Fruit fly (Drosophila melanogaster) whole organism, prepupa: ENCODE results near the gene CG5116.

Experiments used
- Blimp-1 ChIP-seq: fragments of 200-800 bp; sonication (Bioruptor generic); optimal IDR thresholded peaks from 3 replicates; lab custom pipeline; 2017; ENCODE audit warnings: missing biosample characterization, missing genetic modification characterization, mild to moderate bottlenecking, moderate library complexity, missing genetic modification reagents
- CG10631 ChIP-seq: fragments of 200-800 bp; sonication (Bioruptor generic); optimal IDR thresholded peaks from 2 replicates; lab custom pipeline; 2016; ENCODE audit warnings: missing biosample characterization, missing genetic modification characterization
- CG10669 ChIP-seq: fragments of 200-800 bp; sonication (Bioruptor generic); optimal IDR thresholded peaks from 3 replicates; lab custom pipeline; 2018; ENCODE audit warnings: missing biosample characterization, mild to moderate bottlenecking, missing genetic modification characterization, moderate library complexity
- CG11294 ChIP-seq: fragments of 200-800 bp; sonication (Bioruptor generic); IDR thresholded peaks from 2 replicates; pipeline ENCODE4 v1.3.6; 2022; ENCODE audit warnings: missing biosample characterization, missing genetic modification characterization
- CG11762 ChIP-seq: fragments of 200-800 bp; sonication (Bioruptor generic); optimal IDR thresholded peaks from 3 replicates; lab custom pipeline; 2016; ENCODE audit warnings: missing biosample characterization, missing genetic modification characterization; ENCODE audit not compliant: insufficient read depth
- CG11902 ChIP-seq: fragments of 200-800 bp; sonication (Bioruptor generic); optimal IDR thresholded peaks from 3 replicates; lab custom pipeline; 2016; ENCODE audit warnings: missing biosample characterization, missing genetic modification characterization
- CG15336 ChIP-seq: fragments of 200-800 bp; sonication (Bioruptor generic); IDR thresholded peaks from 2 replicates; pipeline ENCODE4 v1.3.6; 2022; ENCODE audit warnings: missing biosample characterization, missing genetic modification characterization
- CG16779 ChIP-seq: fragments of 200-800 bp; sonication (Bioruptor generic); optimal IDR thresholded peaks from 3 replicates; lab custom pipeline; 2017; ENCODE audit warnings: missing biosample characterization, mild to moderate bottlenecking, missing genetic modification characterization
- CG31627 ChIP-seq: fragments of 200-800 bp; sonication (Bioruptor generic); optimal IDR thresholded peaks from 3 replicates; lab custom pipeline; 2016; ENCODE audit warnings: missing biosample characterization, missing genetic modification characterization
- CG32006 ChIP-seq: fragments of 200-800 bp; sonication (Bioruptor generic); optimal IDR thresholded peaks from 3 replicates; lab custom pipeline; 2017; ENCODE audit warnings: missing biosample characterization, mild to moderate bottlenecking, missing genetic modification characterization
- CG34406 ChIP-seq: fragments of 200-800 bp; sonication (Bioruptor generic); optimal IDR thresholded peaks from 3 replicates; lab custom pipeline; 2016; ENCODE audit warnings: missing biosample characterization, missing genetic modification characterization
- CG3919 ChIP-seq: fragments of 200-800 bp; sonication (Bioruptor generic); optimal IDR thresholded peaks from 3 replicates; lab custom pipeline; 2016; ENCODE audit warnings: missing biosample characterization, missing genetic modification characterization
- CG4318 ChIP-seq: fragments of 200-800 bp; sonication (Bioruptor generic); optimal IDR thresholded peaks from 3 replicates; lab custom pipeline; 2017; ENCODE audit warnings: missing biosample characterization, mild to moderate bottlenecking, missing genetic modification characterization
- CG6163 ChIP-seq: fragments of 200-800 bp; sonication (Bioruptor generic); IDR thresholded peaks from 3 replicates; pipeline ENCODE4 v1.3.6; 2022; ENCODE audit warnings: missing biosample characterization, missing genetic modification characterization
- CG6276 ChIP-seq: fragments of 200-800 bp; sonication (Bioruptor generic); optimal IDR thresholded peaks from 2 replicates; lab custom pipeline; 2017; ENCODE audit warnings: missing biosample characterization, mild to moderate bottlenecking, missing genetic modification characterization
- CG6792 ChIP-seq: fragments of 200-800 bp; sonication (Bioruptor generic); optimal IDR thresholded peaks from 3 replicates; lab custom pipeline; 2016; ENCODE audit warnings: missing biosample characterization, missing genetic modification characterization
- CG6808 ChIP-seq: fragments of 200-800 bp; sonication (Bioruptor generic); optimal IDR thresholded peaks from 3 replicates; lab custom pipeline; 2017; ENCODE audit warnings: missing biosample characterization, missing genetic modification characterization, mild to moderate bottlenecking, moderate library complexity, missing genetic modification reagents
- CG6854 ChIP-seq: fragments of 200-800 bp; sonication (Bioruptor generic); optimal IDR thresholded peaks from 2 replicates; lab custom pipeline; 2017; ENCODE audit warnings: missing biosample characterization, mild to moderate bottlenecking, missing genetic modification characterization
- CG7368 ChIP-seq: fragments of 200-800 bp; sonication (Bioruptor generic); optimal IDR thresholded peaks from 3 replicates; lab custom pipeline; 2016; ENCODE audit warnings: missing biosample characterization, missing genetic modification characterization
- CG8119 ChIP-seq: fragments of 200-800 bp; sonication (Bioruptor generic); IDR thresholded peaks from 3 replicates; pipeline ENCODE4 v1.3.6; 2022; ENCODE audit warnings: missing biosample characterization, missing genetic modification characterization
- CG8319 ChIP-seq: fragments of 200-800 bp; sonication (Bioruptor generic); optimal IDR thresholded peaks from 3 replicates; lab custom pipeline; 2016; ENCODE audit warnings: missing biosample characterization, missing genetic modification characterization
- CG8632 ChIP-seq: fragments of 200-800 bp; sonication (Bioruptor generic); optimal IDR thresholded peaks from 3 replicates; lab custom pipeline; 2016; ENCODE audit warnings: missing biosample characterization, missing genetic modification characterization
- CG9139 ChIP-seq: fragments of 200-800 bp; sonication (Bioruptor generic); optimal IDR thresholded peaks from 3 replicates; lab custom pipeline; 2017; ENCODE audit warnings: missing biosample characterization, mild to moderate bottlenecking, missing genetic modification characterization
- Eip75B ChIP-seq: fragments of 200-800 bp; sonication (Bioruptor generic); optimal IDR thresholded peaks from 3 replicates; lab custom pipeline; 2016; ENCODE audit warnings: missing biosample characterization, missing genetic modification characterization
- Eip78C ChIP-seq: fragments of 200-800 bp; sonication (Bioruptor generic); peaks from one replicate; lab custom pipeline; 2016; ENCODE audit warnings: missing biosample characterization, missing genetic modification characterization
- Ets21C ChIP-seq: fragments of 200-800 bp; sonication (Bioruptor generic); optimal IDR thresholded peaks from 3 replicates; lab custom pipeline; 2016; ENCODE audit warnings: missing biosample characterization, missing genetic modification characterization
- Ets96B ChIP-seq: fragments of 200-800 bp; optimal IDR thresholded peaks from 2 replicates; lab custom pipeline; 2019; ENCODE audit warnings: missing biosample characterization, mild to moderate bottlenecking, missing genetic modification characterization, moderate library complexity
- Gug ChIP-seq: fragments of 200-800 bp; sonication (Bioruptor generic); IDR thresholded peaks from 2 replicates; pipeline ENCODE4 v1.3.6; 2022; ENCODE audit warnings: missing biosample characterization, missing genetic modification characterization
- Hr38 ChIP-seq: sonication (Bioruptor generic); optimal IDR thresholded peaks from 2 replicates; lab custom pipeline; 2016; ENCODE audit warnings: missing biosample characterization, missing genetic modification characterization
- Hr4 ChIP-seq: fragments of 200-800 bp; sonication (Bioruptor generic); optimal IDR thresholded peaks from 3 replicates; lab custom pipeline; 2016; ENCODE audit warnings: missing biosample characterization, missing genetic modification characterization
- Lpt ChIP-seq: fragments of 200-800 bp; sonication (Bioruptor generic); optimal IDR thresholded peaks from 3 replicates; lab custom pipeline; 2016; ENCODE audit warnings: missing biosample characterization, missing genetic modification characterization
- Met ChIP-seq: fragments of 200-800 bp; sonication (Bioruptor generic); optimal IDR thresholded peaks from 3 replicates; lab custom pipeline; 2016; ENCODE audit warnings: missing biosample characterization, missing genetic modification characterization
- Smox ChIP-seq: fragments of 200-800 bp; sonication (Bioruptor generic); optimal IDR thresholded peaks from 3 replicates; lab custom pipeline; 2016; ENCODE audit warnings: missing biosample characterization, missing genetic modification characterization
- Sox102F ChIP-seq: fragments of 200-800 bp; sonication (Bioruptor generic); optimal IDR thresholded peaks from 2 replicates; lab custom pipeline; 2016; ENCODE audit warnings: missing biosample characterization, mild to moderate bottlenecking, missing genetic modification characterization
- Sox14 ChIP-seq: fragments of 200-800 bp; sonication (Bioruptor generic); optimal IDR thresholded peaks from 3 replicates; lab custom pipeline; 2016; ENCODE audit warnings: missing biosample characterization, missing genetic modification characterization
- Sox15 ChIP-seq: fragments of 200-800 bp; sonication (Bioruptor generic); optimal IDR thresholded peaks from 3 replicates; lab custom pipeline; 2016; ENCODE audit warnings: missing biosample characterization, missing genetic modification characterization
- achi ChIP-seq: fragments of 200-800 bp; sonication (Bioruptor generic); optimal IDR thresholded peaks from 3 replicates; lab custom pipeline; 2016; ENCODE audit warnings: missing biosample characterization, missing genetic modification characterization
- acj6 ChIP-seq: fragments of 200-800 bp; sonication (Bioruptor generic); optimal IDR thresholded peaks from 3 replicates; lab custom pipeline; 2016; ENCODE audit warnings: missing biosample characterization, missing genetic modification characterization
- cyc ChIP-seq: fragments of 200-800 bp; sonication (Bioruptor generic); optimal IDR thresholded peaks from 3 replicates; lab custom pipeline; 2016; ENCODE audit warnings: missing biosample characterization, missing genetic modification characterization
- dac ChIP-seq: fragments of 200-800 bp; sonication (Bioruptor generic); optimal IDR thresholded peaks from 2 replicates; lab custom pipeline; 2017; ENCODE audit warnings: missing biosample characterization, mild to moderate bottlenecking, missing genetic modification characterization
- dsx ChIP-seq: fragments of 200-800 bp; optimal IDR thresholded peaks from 3 replicates; lab custom pipeline; 2019; ENCODE audit warnings: missing biosample characterization, mild to moderate bottlenecking, missing genetic modification characterization, moderate library complexity; ENCODE audit not compliant: poor library complexity, severe bottlenecking
- esn ChIP-seq: fragments of 200-800 bp; sonication (Bioruptor generic); optimal IDR thresholded peaks from 2 replicates; lab custom pipeline; 2016; ENCODE audit warnings: missing biosample characterization, mild to moderate bottlenecking, missing genetic modification characterization, moderate library complexity
- fd59A ChIP-seq: fragments of 200-800 bp; sonication (Bioruptor generic); optimal IDR thresholded peaks from 2 replicates; lab custom pipeline; 2017; ENCODE audit warnings: missing biosample characterization, mild to moderate bottlenecking, missing genetic modification characterization, missing genetic modification reagents
- fkh ChIP-seq: fragments of 200-800 bp; sonication (Bioruptor generic); optimal IDR thresholded peaks from 3 replicates; lab custom pipeline; 2017; ENCODE audit warnings: missing biosample characterization, mild to moderate bottlenecking, missing genetic modification characterization, moderate library complexity
- lz ChIP-seq: fragments of 200-800 bp; sonication (Bioruptor generic); optimal IDR thresholded peaks from 3 replicates; lab custom pipeline; 2016; ENCODE audit warnings: missing biosample characterization, missing genetic modification characterization
- pdm3 ChIP-seq: fragments of 200-800 bp; sonication (Bioruptor generic); optimal IDR thresholded peaks from 3 replicates; lab custom pipeline; 2016; ENCODE audit warnings: missing biosample characterization, missing genetic modification characterization
- salr ChIP-seq, 2 experiments: fragments of 200-800 bp; sonication (Bioruptor generic); optimal IDR thresholded peaks; 3 replicates each; lab custom pipeline; 2016 to 2018; ENCODE audit warnings: missing biosample characterization in 2 of 2, missing genetic modification characterization in 2 of 2, mild to moderate bottlenecking in 1 of 2
- spab ChIP-seq: fragments of 200-800 bp; sonication (Bioruptor generic); optimal IDR thresholded peaks from 2 replicates; lab custom pipeline; 2017; ENCODE audit warnings: missing biosample characterization, mild to moderate bottlenecking, missing genetic modification characterization, missing genetic modification reagents
- svp ChIP-seq: fragments of 200-800 bp; sonication (Bioruptor generic); peaks from one replicate; lab custom pipeline; 2016; ENCODE audit warnings: missing biosample characterization, missing genetic modification characterization
- vri ChIP-seq: fragments of 200-800 bp; sonication (Bioruptor generic); optimal IDR thresholded peaks from 3 replicates; lab custom pipeline; 2016; ENCODE audit warnings: missing biosample characterization, mild to moderate bottlenecking, missing genetic modification characterization

CG5116 gene

dm6 chr3R:25472635-25473552 lies 10.0 kb upstream of the CG5116 start, which contains the start of the genes Fur1 and Vps33B:
Gene Fur1 (minus strand): TSS chr3R:25473058.
Gene Vps33B (plus strand): TSS chr3R:25473490.
- peak; percentile 98 for TF ChIP-seq CG32006 (GFP tag; lab: Kevin White, UChicago)
- TF ChIP-seq CG3919 (GFP tag; lab: Kevin White, UChicago): peak; percentile 98
- TF ChIP-seq CG6792 (GFP tag; lab: Kevin White, UChicago): peak; percentile 97
- TF ChIP-seq vri (GFP tag; lab: Kevin White, UChicago): peak; percentile 97
- TF ChIP-seq acj6 (GFP tag; lab: Kevin White, UChicago): peak; percentile 98
- peak; percentile 98 for TF ChIP-seq Sox15
- peak; percentile 85 for TF ChIP-seq dsx
- TF ChIP-seq CG6854: peak; percentile 78
- TF ChIP-seq esn (GFP tag; lab: Kevin White, UChicago): peak; percentile 99
- peak; percentile 98 for TF ChIP-seq Sox14 (GFP tag; lab: Kevin White, UChicago)
- TF ChIP-seq Hr4 (GFP tag; lab: Kevin White, UChicago): peak; percentile 99
- peak; percentile 99 for TF ChIP-seq CG31627
- TF ChIP-seq CG6163: peak; percentile 95
- peak; percentile 96 for TF ChIP-seq CG8319
- TF ChIP-seq CG6276 (GFP tag; lab: Kevin White, UChicago): peak; percentile 94
- TF ChIP-seq svp (GFP tag; lab: Kevin White, UChicago): peak; percentile 99
- peak; percentile 76 for TF ChIP-seq CG9139 (GFP tag; lab: Kevin White, UChicago)
- TF ChIP-seq CG6808 (GFP tag; lab: Kevin White, UChicago): peak; percentile 93
- peak; percentile 93 for TF ChIP-seq Gug (GFP tag; lab: Robert Waterston, UW)
- peak; percentile 96 for TF ChIP-seq CG11902 (GFP tag; lab: Kevin White, UChicago)
- TF ChIP-seq CG8632 (GFP tag; lab: Kevin White, UChicago): peak; percentile 97
- TF ChIP-seq CG10669: peak; percentile 94
- peak; percentile 98 for TF ChIP-seq Smox (GFP tag; lab: Kevin White, UChicago)
- TF ChIP-seq Blimp-1 (GFP tag; lab: Kevin White, UChicago): peak; percentile 86
- TF ChIP-seq fkh (GFP tag; lab: Kevin White, UChicago): peak; percentile 86
- peak; percentile 92 to 99 for TF ChIP-seq salr (GFP tag; optimal IDR thresholded peaks at IDR 0.05; lab: Kevin White, UChicago)
- TF ChIP-seq Hr38 (GFP tag; lab: Kevin White, UChicago): peak; percentile 91
- peak; percentile 97 for TF ChIP-seq CG34406 (GFP tag; lab: Kevin White, UChicago)
- peak; percentile 96 for TF ChIP-seq dac
- peak; percentile 97 for TF ChIP-seq CG4318 (GFP tag; lab: Kevin White, UChicago)
- peak; percentile 95 for TF ChIP-seq Ets96B (tag; lab: Kevin White, UChicago)
- peak; percentile 99 for TF ChIP-seq lz (GFP tag; lab: Kevin White, UChicago)
- peak; percentile 98 for TF ChIP-seq Eip75B (GFP tag; lab: Kevin White, UChicago)
- TF ChIP-seq fd59A (GFP tag; lab: Kevin White, UChicago): peak; percentile 95
- peak; percentile 97 for TF ChIP-seq Lpt (GFP tag; lab: Kevin White, UChicago)
- TF ChIP-seq spab (GFP tag; lab: Kevin White, UChicago): peak; percentile 90
- TF ChIP-seq CG15336: peak; percentile 96
- peak; percentile 97 for TF ChIP-seq CG7368 (GFP tag; lab: Kevin White, UChicago)
- TF ChIP-seq CG8119 (GFP tag; lab: Robert Waterston, UW): peak; percentile 95
- TF ChIP-seq CG10631 (GFP tag; lab: Kevin White, UChicago): peak; percentile 99
- TF ChIP-seq Met (GFP tag; lab: Kevin White, UChicago): peak; percentile 98
- TF ChIP-seq Ets21C (GFP tag; lab: Kevin White, UChicago): peak; percentile 98
- TF ChIP-seq pdm3 (GFP tag; lab: Kevin White, UChicago): peak; percentile 99
- TF ChIP-seq Eip78C (GFP tag; lab: Kevin White, UChicago): peak; percentile 99
- TF ChIP-seq CG16779 (tag; lab: Kevin White, UChicago): peak; percentile 85
- peak; percentile 97 for TF ChIP-seq achi (GFP tag; lab: Kevin White, UChicago)
- peak; percentile 98 for TF ChIP-seq Sox102F
- TF ChIP-seq cyc: peak; percentile 98
- peak; percentile 97 for TF ChIP-seq CG11762
- peak; percentile 92 for TF ChIP-seq CG11294
